Worm (Caenorhabditis elegans) whole organism, L1 larva: ENCODE data around the gene marc-1.

ENCODE experiments used
- alr-1 ChIP-seq: fragments of 200-800 bp; sonication (Bioruptor generic); optimal IDR thresholded peaks from 2 replicates; lab custom pipeline; 2018; ENCODE audit warnings: borderline replicate concordance, mild to moderate bottlenecking, missing genetic modification characterization, missing compliant biosample characterization
- blmp-1 ChIP-seq: fragments of 150-350 bp; optimal IDR thresholded peaks from 2 replicates; lab custom pipeline; 2014; ENCODE audit warnings: missing biosample characterization, missing genetic modification characterization
- egl-13 ChIP-seq: sonication (generic microtip); optimal IDR thresholded peaks from 2 replicates; lab custom pipeline; 2016; ENCODE audit warnings: missing genotype, missing genetic modification reagents, missing genetic modification characterization, missing compliant biosample characterization
- fkh-10 ChIP-seq: sonication (generic microtip); optimal IDR thresholded peaks from 2 replicates; lab custom pipeline; 2017; ENCODE audit warnings: missing biosample characterization, missing genetic modification reagents, missing genetic modification characterization
- fos-1 ChIP-seq: fragments of 150-350 bp; optimal IDR thresholded peaks from 2 replicates; lab custom pipeline; 2014; ENCODE audit warnings: missing biosample characterization, missing genetic modification characterization
- jun-1 ChIP-seq: fragments of 150-350 bp; optimal IDR thresholded peaks from 2 replicates; lab custom pipeline; 2014; ENCODE audit warnings: missing biosample characterization, missing genetic modification reagents, missing genetic modification characterization
- lin-14 ChIP-seq: fragments of 200-800 bp; sonication (Bioruptor generic); optimal IDR thresholded peaks from 2 replicates; lab custom pipeline; 2018; ENCODE audit warnings: mild to moderate bottlenecking, missing genetic modification characterization, moderate library complexity, missing compliant biosample characterization
- lin-15B ChIP-seq: fragments of 150-350 bp; sonication (generic microtip); optimal IDR thresholded peaks from 3 replicates; lab custom pipeline; 2014; ENCODE audit warnings: missing biosample characterization, missing genetic modification characterization
- nhr-28 ChIP-seq: fragments of 150-350 bp; optimal IDR thresholded peaks from 2 replicates; lab custom pipeline; 2014; ENCODE audit warnings: missing biosample characterization, missing genetic modification characterization
- swsn-7 ChIP-seq: sonication (generic microtip); optimal IDR thresholded peaks from 2 replicates; lab custom pipeline; 2016; ENCODE audit warnings: missing genetic modification characterization, missing compliant biosample characterization
- unc-62 ChIP-seq: fragments of 150-350 bp; optimal IDR thresholded peaks from 2 replicates; lab custom pipeline; 2014; ENCODE audit warnings: missing biosample characterization, missing genetic modification reagents, missing genetic modification characterization
- unc-98 ChIP-seq: fragments of 200-800 bp; sonication (Bioruptor generic); IDR thresholded peaks from 2 replicates; pipeline ENCODE4 v1.3.6; 2022; ENCODE audit warnings: missing genetic modification characterization, missing compliant biosample characterization
- zag-1 ChIP-seq: fragments of 150-350 bp; optimal IDR thresholded peaks from 2 replicates; lab custom pipeline; 2014; ENCODE audit warnings: missing biosample characterization, missing genetic modification characterization

DNA sequence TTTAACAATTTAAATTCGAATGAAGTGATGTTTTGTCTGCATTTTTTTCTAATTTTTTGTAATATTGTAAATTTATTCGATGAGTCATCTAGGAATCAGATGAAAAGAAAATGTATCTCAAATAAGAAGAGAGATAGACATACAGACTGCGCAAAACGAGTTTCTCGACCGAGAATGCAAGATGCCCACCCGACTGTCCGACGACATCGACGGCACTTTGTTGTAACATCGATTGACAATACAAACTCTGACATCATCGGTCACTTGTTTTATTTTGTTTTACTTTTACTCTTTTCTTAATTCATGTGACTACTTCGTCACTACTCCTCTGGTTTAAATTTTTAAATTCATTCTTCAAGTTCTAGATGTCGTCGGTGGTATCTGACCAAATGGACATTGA lies 1.4 kb downstream of the marc-1 start, which contains the start of gene sta-2:
- TF ChIP-seq alr-1 (tag; lab: Kevin White, UChicago) (no peak), unc-62 (GFP tag; lab: Kevin White, UChicago) (no peak), swsn-7 (tag; lab: Kevin White, UChicago) (no peak), egl-13 (tag; lab: Kevin White, UChicago) (no peak), nhr-28 (tag; lab: Kevin White, UChicago) (no peak), blmp-1 (tag; lab: Kevin White, UChicago) (peak; percentile 86), zag-1 (tag; lab: Kevin White, UChicago) (no peak), fkh-10 (GFP tag; lab: Kevin White, UChicago) (no peak), unc-98 (GFP tag; lab: Robert Waterston, UW) (no peak), lin-14 (GFP tag; lab: Kevin White, UChicago) (peak; percentile 69), lin-15B (no peak), fos-1 (tag; lab: Kevin White, UChicago) (no peak), jun-1 (tag; lab: Kevin White, UChicago) (no peak)
